Fruit fly (Drosophila melanogaster): ENCODE results near the gene rdgC.

rdgC gene

dm6 chr3L:20296797-20297196 lies 48.9 kb downstream of the rdgC start, which contains the start of gene FRG1 (continued):
- TF ChIP-seq tin (GFP tag; optimal IDR thresholded peaks at IDR 0.05), result no peak
- TF ChIP-seq chn (GFP tag; optimal IDR thresholded peaks at IDR 0.05), result no peak
- TF ChIP-seq CG8924 (tag; optimal IDR thresholded peaks at IDR 0.05), result peak; percentile 35
- no peak for TF ChIP-seq ewg (GFP tag; optimal IDR thresholded peaks at IDR 0.05)
- no peak for TF ChIP-seq Awh (GFP tag; IDR thresholded peaks at IDR 0.05)
- no peak for TF ChIP-seq unpg (GFP tag; optimal IDR thresholded peaks at IDR 0.05)
- no peak for TF ChIP-seq CG17612 (GFP tag; IDR thresholded peaks at IDR 0.05)
- TF ChIP-seq ATbp (GFP tag; optimal IDR thresholded peaks at IDR 0.05), result no peak
- TF ChIP-seq cad (GFP tag; optimal IDR thresholded peaks at IDR 0.05), result no peak
- no peak for TF ChIP-seq Lpt (GFP tag; optimal IDR thresholded peaks at IDR 0.05)
- no peak for TF ChIP-seq fd102C (GFP tag; optimal IDR thresholded peaks at IDR 0.05)
- no peak for TF ChIP-seq Spps (tag; optimal IDR thresholded peaks at IDR 0.05)
- peak; percentile 31 for TF ChIP-seq CG12659 (GFP tag; optimal IDR thresholded peaks at IDR 0.05)
- TF ChIP-seq Mes4 (GFP tag; optimal IDR thresholded peaks at IDR 0.05), result no peak
- no peak for TF ChIP-seq Sox100B (GFP tag; optimal IDR thresholded peaks at IDR 0.05)
- no peak for TF ChIP-seq CG12155 (GFP tag; optimal IDR thresholded peaks at IDR 0.05)
- TF ChIP-seq ranshi (GFP tag; IDR thresholded peaks at IDR 0.05), result no peak
- TF ChIP-seq CG10565 (GFP tag; optimal IDR thresholded peaks at IDR 0.05), result no peak
- TF ChIP-seq CG11456 (GFP tag; IDR thresholded peaks at IDR 0.05), result no peak
- TF ChIP-seq CG42726 (GFP tag; IDR thresholded peaks at IDR 0.05; ENCODE audit: partially characterized antibody), result no peak; the same call in 1 of the 2 replicates
- TF ChIP-seq CG9727 (GFP tag; optimal IDR thresholded peaks at IDR 0.05), result no peak
- no peak for TF ChIP-seq CG18764 (GFP tag; optimal IDR thresholded peaks at IDR 0.05)
- no peak for TF ChIP-seq zfh2 (GFP tag; optimal IDR thresholded peaks at IDR 0.05)
- TF ChIP-seq H2.0 (GFP tag; IDR thresholded peaks at IDR 0.05), result no peak
- TF ChIP-seq grn (GFP tag; optimal IDR thresholded peaks at IDR 0.05), result peak; percentile 83
- no peak for TF ChIP-seq CG7745 (tag; optimal IDR thresholded peaks at IDR 0.05)
- TF ChIP-seq CG14860 (GFP tag; IDR thresholded peaks at IDR 0.05; ENCODE audit: partially characterized antibody), result peak; percentile 77
- TF ChIP-seq BEAF-32 (GFP tag; optimal IDR thresholded peaks at IDR 0.05), result peak; percentile 78
- TF ChIP-seq CG7987 (GFP tag; optimal IDR thresholded peaks at IDR 0.05), result no peak
- TF ChIP-seq CG10147 (GFP tag; optimal IDR thresholded peaks at IDR 0.05), result no peak
- TF ChIP-seq h (optimal IDR thresholded peaks at IDR 0.05), result no peak
- TF ChIP-seq Camta (GFP tag; optimal IDR thresholded peaks at IDR 0.05), result no peak
- TF ChIP-seq Pdp1 (GFP tag; optimal IDR thresholded peaks at IDR 0.05), result no peak
- no peak for TF ChIP-seq Oaz (GFP tag; IDR thresholded peaks at IDR 0.05)
- no peak for TF ChIP-seq Hsf (GFP tag; optimal IDR thresholded peaks at IDR 0.05)
- 0 out of 4 replicates have a peak, but pooled peaks have one; percentile 69 for TF ChIP-seq chinmo (GFP tag; IDR thresholded peaks at IDR 0.05; ENCODE audit: partially characterized antibody)
- no peak for TF ChIP-seq CG8944 (GFP tag; optimal IDR thresholded peaks at IDR 0.05)
- peak; percentile 38 for TF ChIP-seq CG14710 (tag; optimal IDR thresholded peaks at IDR 0.05)
- no peak for TF ChIP-seq Six4 (GFP tag; optimal IDR thresholded peaks at IDR 0.05)
- TF ChIP-seq phol (tag; optimal IDR thresholded peaks at IDR 0.05), result peak; percentile 34
- no peak for TF ChIP-seq CG10959 (GFP tag; IDR thresholded peaks at IDR 0.05)
- TF ChIP-seq onecut (GFP tag; IDR thresholded peaks at IDR 0.05), result no peak
- peak; percentile 84 for TF ChIP-seq stwl (tag; optimal IDR thresholded peaks at IDR 0.05)
- no peak for TF ChIP-seq CG9817 (tag; optimal IDR thresholded peaks at IDR 0.05)
- TF ChIP-seq slbo (GFP tag; IDR thresholded peaks at IDR 0.05), result no peak
- TF ChIP-seq pfk (GFP tag; optimal IDR thresholded peaks at IDR 0.05), result no peak
- TF ChIP-seq tup (GFP tag; optimal IDR thresholded peaks at IDR 0.05), result no peak
- TF ChIP-seq CG1529 (GFP tag; optimal IDR thresholded peaks at IDR 0.05), result no peak
- TF ChIP-seq Xbp1 (GFP tag; optimal IDR thresholded peaks at IDR 0.05), result no peak
- TF ChIP-seq crp (GFP tag; optimal IDR thresholded peaks at IDR 0.05), result peak in 1 of 2 experiments; percentile 5
- TF ChIP-seq CG11723 (GFP tag; optimal IDR thresholded peaks at IDR 0.05), result no peak

All from whole organism, embryonic.